Fruit fly (Drosophila melanogaster) whole organism, embryonic: Measurements from ENCODE around the gene CG6034.

Experiments used
- Atf-2 ChIP-seq: fragments of 200-800 bp; sonication (Bioruptor generic); optimal IDR thresholded peaks from 2 replicates; lab custom pipeline; 2016; ENCODE audit warnings: missing biosample characterization, missing genetic modification characterization
- Atf3 ChIP-seq: fragments of 200-800 bp; sonication (Bioruptor generic); optimal IDR thresholded peaks from 3 replicates; lab custom pipeline; 2016; ENCODE audit warnings: missing biosample characterization, missing genetic modification characterization
- Bdp1 ChIP-seq: fragments of 200-800 bp; sonication (Bioruptor generic); optimal IDR thresholded peaks from 3 replicates; lab custom pipeline; 2016; ENCODE audit warnings: missing biosample characterization, missing genetic modification characterization
- Bgb ChIP-seq: fragments of 200-800 bp; sonication (Bioruptor generic); IDR thresholded peaks from 2 replicates; pipeline ENCODE4 v1.3.6; 2022; ENCODE audit warnings: missing biosample characterization, missing genetic modification characterization; ENCODE audit not compliant: partially characterized antibody
- Bteb2 ChIP-seq: fragments of 200-800 bp; sonication (Bioruptor generic); optimal IDR thresholded peaks from 2 replicates; lab custom pipeline; 2016; ENCODE audit warnings: missing biosample characterization, missing genetic modification characterization
- CG11456 ChIP-seq: fragments of 200-800 bp; sonication (Bioruptor generic); IDR thresholded peaks from 3 replicates; pipeline ENCODE4 v1.3.6; 2022; ENCODE audit warnings: missing biosample characterization, missing genetic modification characterization
- CG11723 ChIP-seq: fragments of 200-800 bp; sonication (Bioruptor generic); optimal IDR thresholded peaks from 2 replicates; lab custom pipeline; 2017; ENCODE audit warnings: missing biosample characterization, mild to moderate bottlenecking, missing genetic modification characterization
- CG15073 ChIP-seq: fragments of 200-800 bp; sonication (Bioruptor generic); optimal IDR thresholded peaks from 2 replicates; lab custom pipeline; 2016; ENCODE audit warnings: missing biosample characterization, missing genetic modification characterization
- CG18011 ChIP-seq: fragments of 200-800 bp; sonication (Bioruptor generic); optimal IDR thresholded peaks from 2 replicates; lab custom pipeline; 2017; ENCODE audit warnings: missing biosample characterization, missing genetic modification characterization, mild to moderate bottlenecking, moderate library complexity, missing genotype
- CG2889 ChIP-seq: fragments of 200-800 bp; sonication (Bioruptor generic); IDR thresholded peaks from 3 replicates; pipeline ENCODE4 v1.3.6; 2022; ENCODE audit warnings: missing biosample characterization, missing genetic modification characterization
- CG4282 ChIP-seq: fragments of 200-800 bp; sonication (Bioruptor generic); optimal IDR thresholded peaks from 2 replicates; lab custom pipeline; 2016; ENCODE audit warnings: missing biosample characterization, missing genetic modification characterization
- CG6813 ChIP-seq: fragments of 200-800 bp; sonication (Bioruptor generic); optimal IDR thresholded peaks from 2 replicates; lab custom pipeline; 2017; ENCODE audit warnings: missing biosample characterization, missing genetic modification characterization, mild to moderate bottlenecking, moderate library complexity, missing genetic modification reagents
- CG7928 ChIP-seq: fragments of 200-800 bp; sonication (Bioruptor generic); optimal IDR thresholded peaks from 2 replicates; lab custom pipeline; 2017; ENCODE audit warnings: missing biosample characterization, mild to moderate bottlenecking, missing genetic modification characterization
- CG9609 ChIP-seq: fragments of 200-800 bp; sonication (Bioruptor generic); optimal IDR thresholded peaks from 3 replicates; lab custom pipeline; 2016; ENCODE audit warnings: missing biosample characterization, missing genetic modification characterization
- CG9876 ChIP-seq: fragments of 200-800 bp; sonication (Bioruptor generic); optimal IDR thresholded peaks from 2 replicates; lab custom pipeline; 2016; ENCODE audit warnings: missing biosample characterization, missing genetic modification characterization
- ERR ChIP-seq: fragments of 200-800 bp; sonication (Bioruptor generic); optimal IDR thresholded peaks from 2 replicates; lab custom pipeline; 2016; ENCODE audit warnings: missing biosample characterization, missing genetic modification characterization
- H2.0 ChIP-seq: fragments of 200-800 bp; sonication (Bioruptor generic); IDR thresholded peaks from 2 replicates; pipeline ENCODE4 v1.3.6; 2022; ENCODE audit warnings: missing biosample characterization, missing genetic modification characterization
- HmgZ ChIP-seq: fragments of 200-800 bp; sonication (Bioruptor generic); optimal IDR thresholded peaks from 2 replicates; lab custom pipeline; 2018; ENCODE audit warnings: missing biosample characterization, mild to moderate bottlenecking, missing genetic modification characterization
- Hmr ChIP-seq: fragments of 200-800 bp; sonication (Bioruptor generic); optimal IDR thresholded peaks from 3 replicates; lab custom pipeline; 2017; ENCODE audit warnings: mild to moderate bottlenecking, missing biosample characterization, missing genetic modification reagents, missing genetic modification characterization
- Hr78 ChIP-seq, 2 experiments: fragments of 200-800 bp in 1 of 2; fragments of >200 bp in 1 of 2; sonication (Bioruptor generic) in 1 of 2; optimal IDR thresholded peaks; 2 replicates each; lab custom pipeline; 2017 to 2019; ENCODE audit warnings: missing biosample characterization in 2 of 2, missing genetic modification characterization in 2 of 2, mild to moderate bottlenecking in 1 of 2, moderate library complexity in 1 of 2
- MESR4 ChIP-seq: fragments of 200-800 bp; sonication (Bioruptor generic); optimal IDR thresholded peaks from 2 replicates; lab custom pipeline; 2018; ENCODE audit warnings: missing biosample characterization, mild to moderate bottlenecking, missing genetic modification characterization, moderate library complexity
- Mad ChIP-seq: fragments of 200-800 bp; sonication (Bioruptor generic); optimal IDR thresholded peaks from 2 replicates; lab custom pipeline; 2016; ENCODE audit warnings: missing biosample characterization, missing genetic modification characterization
- Med ChIP-seq: fragments of 200-800 bp; sonication (Bioruptor generic); peaks from one replicate; lab custom pipeline; 2016; ENCODE audit warnings: missing biosample characterization, missing genetic modification characterization, mild to moderate bottlenecking, inconsistent platforms, moderate library complexity
- Meics ChIP-seq: fragments of 200-800 bp; sonication (Bioruptor generic); optimal IDR thresholded peaks from 2 replicates; lab custom pipeline; 2017; ENCODE audit warnings: missing biosample characterization, mild to moderate bottlenecking, missing genetic modification characterization
- Mes4 ChIP-seq: fragments of 200-800 bp; sonication (Bioruptor generic); optimal IDR thresholded peaks from 2 replicates; lab custom pipeline; 2016; ENCODE audit warnings: missing biosample characterization, missing genetic modification characterization
- Rx ChIP-seq: fragments of 200-800 bp; sonication (Bioruptor generic); IDR thresholded peaks from 2 replicates; pipeline ENCODE4 v1.3.6; 2022; ENCODE audit warnings: missing biosample characterization, missing genetic modification characterization
- bbx ChIP-seq: fragments of 200-800 bp; sonication (Bioruptor generic); IDR thresholded peaks from 2 replicates; pipeline ENCODE4 v1.3.6; 2022; ENCODE audit warnings: missing biosample characterization, missing genetic modification characterization; ENCODE audit not compliant: partially characterized antibody
- bigmax ChIP-seq: fragments of 200-800 bp; sonication (Bioruptor generic); optimal IDR thresholded peaks from 2 replicates; lab custom pipeline; 2018; ENCODE audit warnings: missing biosample characterization, mild to moderate bottlenecking, missing genetic modification characterization
- btn ChIP-seq: fragments of 200-800 bp; sonication (Bioruptor generic); optimal IDR thresholded peaks from 2 replicates; lab custom pipeline; 2016; ENCODE audit warnings: missing biosample characterization, missing genetic modification characterization
- chm ChIP-seq: fragments of 200-800 bp; sonication (Bioruptor generic); IDR thresholded peaks from 2 replicates; pipeline ENCODE4 v1.3.6; 2022; ENCODE audit warnings: missing biosample characterization, missing genetic modification characterization
- dan ChIP-seq: fragments of 200-800 bp; sonication (Bioruptor generic); IDR thresholded peaks from 2 replicates; pipeline ENCODE4 v1.3.6; 2022; ENCODE audit warnings: missing biosample characterization, missing genetic modification characterization
- ems ChIP-seq: fragments of 200-800 bp; sonication (Bioruptor generic); optimal IDR thresholded peaks from 3 replicates; lab custom pipeline; 2016; ENCODE audit warnings: missing biosample characterization, missing genetic modification characterization
- gsb-n ChIP-seq: fragments of 200-800 bp; sonication (Bioruptor generic); optimal IDR thresholded peaks from 3 replicates; lab custom pipeline; 2018; ENCODE audit warnings: missing biosample characterization, mild to moderate bottlenecking, missing genetic modification characterization
- hbn ChIP-seq: fragments of 200-800 bp; sonication (Bioruptor generic); IDR thresholded peaks from 2 replicates; pipeline ENCODE4 v1.3.6; 2022; ENCODE audit warnings: missing biosample characterization, missing genetic modification characterization; ENCODE audit not compliant: partially characterized antibody
- hkb ChIP-seq, 2 experiments: fragments of 200-800 bp in 1 of 2; fragments of >200 bp in 1 of 2; sonication (Bioruptor generic) in 1 of 2; IDR thresholded peaks in 1 of 2; optimal IDR thresholded peaks in 1 of 2; 2 replicates each; pipeline versions ENCODE4 v1.3.6 to Lab custom; 2017 to 2022; ENCODE audit warnings: missing biosample characterization in 1 of 2, missing genetic modification characterization in 1 of 2
- insv ChIP-seq, 2 experiments: fragments of 200-800 bp; sonication (Bioruptor generic); optimal IDR thresholded peaks; 3 replicates each; lab custom pipeline; 2016 to 2018; ENCODE audit warnings: missing biosample characterization in 2 of 2, missing genetic modification characterization in 2 of 2
- kni ChIP-seq: fragments of 200-800 bp; sonication (Bioruptor generic); optimal IDR thresholded peaks from 3 replicates; lab custom pipeline; 2017; ENCODE audit warnings: mild to moderate bottlenecking, missing biosample characterization, missing genetic modification reagents, missing genetic modification characterization
- lilli ChIP-seq: fragments of 200-800 bp; sonication (Bioruptor generic); optimal IDR thresholded peaks from 3 replicates; lab custom pipeline; 2016; ENCODE audit warnings: missing biosample characterization, missing genetic modification characterization
- onecut ChIP-seq: fragments of 200-800 bp; sonication (Bioruptor generic); IDR thresholded peaks from 2 replicates; pipeline ENCODE4 v1.3.6; 2022; ENCODE audit warnings: missing biosample characterization, missing genetic modification characterization
- pum ChIP-seq: fragments of 200-800 bp; sonication (Bioruptor generic); optimal IDR thresholded peaks from 2 replicates; lab custom pipeline; 2016; ENCODE audit warnings: missing biosample characterization, missing genetic modification characterization
- sens-2 ChIP-seq: fragments of 200-800 bp; sonication (Bioruptor generic); IDR thresholded peaks from 2 replicates; pipeline ENCODE4 v1.3.6; 2022; ENCODE audit warnings: missing biosample characterization, missing genetic modification characterization
- sima ChIP-seq: fragments of 200-800 bp; sonication (Bioruptor generic); optimal IDR thresholded peaks from 2 replicates; lab custom pipeline; 2016; ENCODE audit warnings: missing biosample characterization, missing genetic modification characterization
- sisA ChIP-seq: fragments of 200-800 bp; sonication (Bioruptor generic); IDR thresholded peaks from 2 replicates; pipeline ENCODE4 v1.3.6; 2022; ENCODE audit warnings: missing biosample characterization, missing genetic modification characterization
- sna ChIP-seq: fragments of 200-800 bp; sonication (Bioruptor generic); IDR thresholded peaks from 2 replicates; pipeline ENCODE4 v1.3.6; 2022; ENCODE audit warnings: missing biosample characterization, missing genetic modification characterization; ENCODE audit not compliant: partially characterized antibody
- toy ChIP-seq: fragments of 200-800 bp; sonication (Bioruptor generic); IDR thresholded peaks from 2 replicates; pipeline ENCODE4 v1.3.6; 2022; ENCODE audit warnings: missing biosample characterization, missing genetic modification characterization
- trem ChIP-seq: fragments of 200-800 bp; optimal IDR thresholded peaks from 3 replicates; lab custom pipeline; 2019; ENCODE audit warnings: missing biosample characterization, mild to moderate bottlenecking, missing genetic modification characterization, moderate library complexity
- zfh1 ChIP-seq: fragments of 200-800 bp; sonication (Bioruptor generic); IDR thresholded peaks from 3 replicates; pipeline ENCODE4 v1.3.6; 2022; ENCODE audit warnings: missing biosample characterization, missing genetic modification characterization

CG6034 gene

DNA sequence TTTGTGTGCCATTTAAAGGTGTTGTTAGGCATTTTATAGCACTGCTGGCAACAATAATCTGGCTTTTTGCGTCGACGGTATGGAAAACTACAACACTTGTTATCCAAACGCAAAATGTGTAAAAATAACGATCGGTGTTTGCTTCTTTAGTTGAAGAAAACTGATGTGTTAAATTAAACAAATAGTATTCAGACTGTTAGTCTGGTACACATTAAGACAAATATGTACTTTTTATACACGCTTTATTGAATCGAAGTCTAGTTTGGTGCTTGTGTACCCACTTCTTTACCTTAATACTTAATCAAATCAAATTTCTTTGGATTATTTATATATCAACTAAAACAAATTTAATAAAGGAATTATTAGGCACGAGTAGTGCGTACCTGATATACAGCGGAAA is 44.8 kb upstream of the CG6034 start (continued):
- TF ChIP-seq sens-2 (GFP tag; lab: Robert Waterston, UW): no peak
- TF ChIP-seq CG18011: no peak
- no peak for TF ChIP-seq CG11456 (GFP tag; lab: Robert Waterston, UW)
- TF ChIP-seq CG7928 (GFP tag; lab: Kevin White, UChicago): no peak
- no peak for TF ChIP-seq CG4282
- TF ChIP-seq Mes4 (GFP tag; lab: Kevin White, UChicago): no peak
- no peak for TF ChIP-seq ems (GFP tag; lab: Kevin White, UChicago)
- no peak for TF ChIP-seq kni (GFP tag; lab: Kevin White, UChicago)
- TF ChIP-seq ERR: no peak
- no peak for TF ChIP-seq chm
- TF ChIP-seq Atf-2 (GFP tag; lab: Kevin White, UChicago): no peak
- no peak for TF ChIP-seq sna
- TF ChIP-seq Bteb2 (GFP tag; lab: Kevin White, UChicago): no peak
- TF ChIP-seq Rx: no peak
- TF ChIP-seq hbn (GFP tag; lab: Robert Waterston, UW): no peak
- TF ChIP-seq CG9876 (GFP tag; lab: Kevin White, UChicago): no peak
- TF ChIP-seq insv (GFP tag; optimal IDR thresholded peaks at IDR 0.05; lab: Kevin White, UChicago): no peak
- TF ChIP-seq H2.0: no peak
- no peak for TF ChIP-seq CG15073 (GFP tag; lab: Kevin White, UChicago)
- no peak for TF ChIP-seq dan (GFP tag; lab: Robert Waterston, UW)
- no peak for TF ChIP-seq Bgb
- TF ChIP-seq bbx (GFP tag; lab: Robert Waterston, UW): no peak
- no peak for TF ChIP-seq MESR4
- peak; percentile 79 for TF ChIP-seq CG6813 (GFP tag; lab: Kevin White, UChicago)
- peak; percentile 81 for TF ChIP-seq Meics (GFP tag; lab: Kevin White, UChicago)
- no peak for TF ChIP-seq sima (GFP tag; lab: Kevin White, UChicago)
- no peak for TF ChIP-seq bigmax (GFP tag; lab: Kevin White, UChicago)
- no peak for TF ChIP-seq toy (GFP tag; lab: Robert Waterston, UW)
- TF ChIP-seq Hr78 (GFP tag; optimal IDR thresholded peaks at IDR 0.05; lab: Kevin White, UChicago): no peak
- no peak for TF ChIP-seq onecut (GFP tag; lab: Robert Waterston, UW)
- TF ChIP-seq CG9609: no peak
- TF ChIP-seq sisA: no peak
- no peak for TF ChIP-seq HmgZ (tag; lab: Kevin White, UChicago)
- TF ChIP-seq Atf3 (GFP tag; lab: Kevin White, UChicago): no peak
- TF ChIP-seq Bdp1 (GFP tag; lab: Kevin White, UChicago): no peak
- TF ChIP-seq CG11723 (GFP tag; lab: Kevin White, UChicago): no peak
- TF ChIP-seq Hmr (GFP tag; lab: Kevin White, UChicago): peak; percentile 87

DNA sequence AAGACGTTTGTCGTGTGGAACGTTAAGA is 44.6 kb upstream of the CG6034 start, which contains the start of gene CG42815:
TSS of gene CG42815 (minus strand) at position 20 of the 28 bp plus-strand sequence.
- TF ChIP-seq trem (tag; lab: Kevin White, UChicago) (no peak), CG2889 (GFP tag; lab: Robert Waterston, UW) (no peak), gsb-n (tag; lab: Kevin White, UChicago) (no peak), pum (no peak), hkb (optimal IDR thresholded peaks at IDR 0.05; lab: Kevin White, UChicago) (no peak), hkb (GFP tag; IDR thresholded peaks at IDR 0.05; lab: Robert Waterston, UW) (no peak), zfh1 (GFP tag; lab: Robert Waterston, UW) (no peak), btn (no peak), Mad (no peak), Med (GFP tag; lab: Kevin White, UChicago) (no peak), lilli (GFP tag; lab: Kevin White, UChicago) (no peak), sens-2 (GFP tag; lab: Robert Waterston, UW) (no peak)
